Fruit fly (Drosophila melanogaster) whole organism, prepupa: ENCODE data around the gene shf.

Experiments used
- Blimp-1 ChIP-seq: fragments of 200-800 bp; sonication (Bioruptor generic); optimal IDR thresholded peaks from 3 replicates; lab custom pipeline; 2017; ENCODE audit warnings: missing biosample characterization, missing genetic modification characterization, mild to moderate bottlenecking, moderate library complexity, missing genetic modification reagents
- CG10631 ChIP-seq: fragments of 200-800 bp; sonication (Bioruptor generic); optimal IDR thresholded peaks from 2 replicates; lab custom pipeline; 2016; ENCODE audit warnings: missing biosample characterization, missing genetic modification characterization
- CG10669 ChIP-seq: fragments of 200-800 bp; sonication (Bioruptor generic); optimal IDR thresholded peaks from 3 replicates; lab custom pipeline; 2018; ENCODE audit warnings: missing biosample characterization, mild to moderate bottlenecking, missing genetic modification characterization, moderate library complexity
- CG11762 ChIP-seq: fragments of 200-800 bp; sonication (Bioruptor generic); optimal IDR thresholded peaks from 3 replicates; lab custom pipeline; 2016; ENCODE audit warnings: missing biosample characterization, missing genetic modification characterization; ENCODE audit not compliant: insufficient read depth
- CG1621 ChIP-seq: fragments of 200-800 bp; sonication (Bioruptor generic); optimal IDR thresholded peaks from 3 replicates; lab custom pipeline; 2018; ENCODE audit warnings: missing biosample characterization, mild to moderate bottlenecking, missing genetic modification characterization
- CG16779 ChIP-seq: fragments of 200-800 bp; sonication (Bioruptor generic); optimal IDR thresholded peaks from 3 replicates; lab custom pipeline; 2017; ENCODE audit warnings: missing biosample characterization, mild to moderate bottlenecking, missing genetic modification characterization
- CG3032 ChIP-seq: fragments of 200-800 bp; optimal IDR thresholded peaks from 2 replicates; lab custom pipeline; 2019; ENCODE audit warnings: missing biosample characterization, mild to moderate bottlenecking, missing genetic modification characterization, moderate library complexity
- CG31627 ChIP-seq: fragments of 200-800 bp; sonication (Bioruptor generic); optimal IDR thresholded peaks from 3 replicates; lab custom pipeline; 2016; ENCODE audit warnings: missing biosample characterization, missing genetic modification characterization
- CG32006 ChIP-seq: fragments of 200-800 bp; sonication (Bioruptor generic); optimal IDR thresholded peaks from 3 replicates; lab custom pipeline; 2017; ENCODE audit warnings: missing biosample characterization, mild to moderate bottlenecking, missing genetic modification characterization
- CG34406 ChIP-seq: fragments of 200-800 bp; sonication (Bioruptor generic); optimal IDR thresholded peaks from 3 replicates; lab custom pipeline; 2016; ENCODE audit warnings: missing biosample characterization, missing genetic modification characterization
- CG3919 ChIP-seq: fragments of 200-800 bp; sonication (Bioruptor generic); optimal IDR thresholded peaks from 3 replicates; lab custom pipeline; 2016; ENCODE audit warnings: missing biosample characterization, missing genetic modification characterization
- CG4318 ChIP-seq: fragments of 200-800 bp; sonication (Bioruptor generic); optimal IDR thresholded peaks from 3 replicates; lab custom pipeline; 2017; ENCODE audit warnings: missing biosample characterization, mild to moderate bottlenecking, missing genetic modification characterization
- CG6163 ChIP-seq: fragments of 200-800 bp; sonication (Bioruptor generic); IDR thresholded peaks from 3 replicates; pipeline ENCODE4 v1.3.6; 2022; ENCODE audit warnings: missing biosample characterization, missing genetic modification characterization
- CG6792 ChIP-seq: fragments of 200-800 bp; sonication (Bioruptor generic); optimal IDR thresholded peaks from 3 replicates; lab custom pipeline; 2016; ENCODE audit warnings: missing biosample characterization, missing genetic modification characterization
- CG6808 ChIP-seq: fragments of 200-800 bp; sonication (Bioruptor generic); optimal IDR thresholded peaks from 3 replicates; lab custom pipeline; 2017; ENCODE audit warnings: missing biosample characterization, missing genetic modification characterization, mild to moderate bottlenecking, moderate library complexity, missing genetic modification reagents
- CG6854 ChIP-seq: fragments of 200-800 bp; sonication (Bioruptor generic); optimal IDR thresholded peaks from 2 replicates; lab custom pipeline; 2017; ENCODE audit warnings: missing biosample characterization, mild to moderate bottlenecking, missing genetic modification characterization
- CG7368 ChIP-seq: fragments of 200-800 bp; sonication (Bioruptor generic); optimal IDR thresholded peaks from 3 replicates; lab custom pipeline; 2016; ENCODE audit warnings: missing biosample characterization, missing genetic modification characterization
- CG8119 ChIP-seq: fragments of 200-800 bp; sonication (Bioruptor generic); IDR thresholded peaks from 3 replicates; pipeline ENCODE4 v1.3.6; 2022; ENCODE audit warnings: missing biosample characterization, missing genetic modification characterization
- CG8319 ChIP-seq: fragments of 200-800 bp; sonication (Bioruptor generic); optimal IDR thresholded peaks from 3 replicates; lab custom pipeline; 2016; ENCODE audit warnings: missing biosample characterization, missing genetic modification characterization
- CG8632 ChIP-seq: fragments of 200-800 bp; sonication (Bioruptor generic); optimal IDR thresholded peaks from 3 replicates; lab custom pipeline; 2016; ENCODE audit warnings: missing biosample characterization, missing genetic modification characterization
- CG9139 ChIP-seq: fragments of 200-800 bp; sonication (Bioruptor generic); optimal IDR thresholded peaks from 3 replicates; lab custom pipeline; 2017; ENCODE audit warnings: missing biosample characterization, mild to moderate bottlenecking, missing genetic modification characterization
- Ets21C ChIP-seq: fragments of 200-800 bp; sonication (Bioruptor generic); optimal IDR thresholded peaks from 3 replicates; lab custom pipeline; 2016; ENCODE audit warnings: missing biosample characterization, missing genetic modification characterization
- Ets96B ChIP-seq: fragments of 200-800 bp; optimal IDR thresholded peaks from 2 replicates; lab custom pipeline; 2019; ENCODE audit warnings: missing biosample characterization, mild to moderate bottlenecking, missing genetic modification characterization, moderate library complexity
- Gug ChIP-seq: fragments of 200-800 bp; sonication (Bioruptor generic); IDR thresholded peaks from 2 replicates; pipeline ENCODE4 v1.3.6; 2022; ENCODE audit warnings: missing biosample characterization, missing genetic modification characterization
- Hr38 ChIP-seq: sonication (Bioruptor generic); optimal IDR thresholded peaks from 2 replicates; lab custom pipeline; 2016; ENCODE audit warnings: missing biosample characterization, missing genetic modification characterization
- Hr39 ChIP-seq: fragments of 200-800 bp; sonication (Bioruptor generic); optimal IDR thresholded peaks from 2 replicates; lab custom pipeline; 2016; ENCODE audit warnings: missing biosample characterization, missing genetic modification characterization
- Hr4 ChIP-seq: fragments of 200-800 bp; sonication (Bioruptor generic); optimal IDR thresholded peaks from 3 replicates; lab custom pipeline; 2016; ENCODE audit warnings: missing biosample characterization, missing genetic modification characterization
- Lpt ChIP-seq: fragments of 200-800 bp; sonication (Bioruptor generic); optimal IDR thresholded peaks from 3 replicates; lab custom pipeline; 2016; ENCODE audit warnings: missing biosample characterization, missing genetic modification characterization
- Met ChIP-seq: fragments of 200-800 bp; sonication (Bioruptor generic); optimal IDR thresholded peaks from 3 replicates; lab custom pipeline; 2016; ENCODE audit warnings: missing biosample characterization, missing genetic modification characterization
- OdsH ChIP-seq: fragments of 200-800 bp; sonication (Bioruptor generic); optimal IDR thresholded peaks from 3 replicates; lab custom pipeline; 2016; ENCODE audit warnings: missing biosample characterization, missing genetic modification characterization
- Smox ChIP-seq: fragments of 200-800 bp; sonication (Bioruptor generic); optimal IDR thresholded peaks from 3 replicates; lab custom pipeline; 2016; ENCODE audit warnings: missing biosample characterization, missing genetic modification characterization
- Sox102F ChIP-seq: fragments of 200-800 bp; sonication (Bioruptor generic); optimal IDR thresholded peaks from 2 replicates; lab custom pipeline; 2016; ENCODE audit warnings: missing biosample characterization, mild to moderate bottlenecking, missing genetic modification characterization
- Sox14 ChIP-seq: fragments of 200-800 bp; sonication (Bioruptor generic); optimal IDR thresholded peaks from 3 replicates; lab custom pipeline; 2016; ENCODE audit warnings: missing biosample characterization, missing genetic modification characterization
- achi ChIP-seq: fragments of 200-800 bp; sonication (Bioruptor generic); optimal IDR thresholded peaks from 3 replicates; lab custom pipeline; 2016; ENCODE audit warnings: missing biosample characterization, missing genetic modification characterization
- acj6 ChIP-seq: fragments of 200-800 bp; sonication (Bioruptor generic); optimal IDR thresholded peaks from 3 replicates; lab custom pipeline; 2016; ENCODE audit warnings: missing biosample characterization, missing genetic modification characterization
- cyc ChIP-seq: fragments of 200-800 bp; sonication (Bioruptor generic); optimal IDR thresholded peaks from 3 replicates; lab custom pipeline; 2016; ENCODE audit warnings: missing biosample characterization, missing genetic modification characterization
- dac ChIP-seq: fragments of 200-800 bp; sonication (Bioruptor generic); optimal IDR thresholded peaks from 2 replicates; lab custom pipeline; 2017; ENCODE audit warnings: missing biosample characterization, mild to moderate bottlenecking, missing genetic modification characterization
- eg ChIP-seq: fragments of 200-800 bp; sonication (Bioruptor generic); IDR thresholded peaks from 3 replicates; pipeline ENCODE4 v1.3.6; 2022; ENCODE audit warnings: missing biosample characterization, missing genetic modification characterization
- esn ChIP-seq: fragments of 200-800 bp; sonication (Bioruptor generic); optimal IDR thresholded peaks from 2 replicates; lab custom pipeline; 2016; ENCODE audit warnings: missing biosample characterization, mild to moderate bottlenecking, missing genetic modification characterization, moderate library complexity
- fd85E ChIP-seq: fragments of 200-800 bp; sonication (Bioruptor generic); optimal IDR thresholded peaks from 3 replicates; lab custom pipeline; 2016; ENCODE audit warnings: missing biosample characterization, missing genetic modification characterization
- fkh ChIP-seq: fragments of 200-800 bp; sonication (Bioruptor generic); optimal IDR thresholded peaks from 3 replicates; lab custom pipeline; 2017; ENCODE audit warnings: missing biosample characterization, mild to moderate bottlenecking, missing genetic modification characterization, moderate library complexity
- lz ChIP-seq: fragments of 200-800 bp; sonication (Bioruptor generic); optimal IDR thresholded peaks from 3 replicates; lab custom pipeline; 2016; ENCODE audit warnings: missing biosample characterization, missing genetic modification characterization
- net ChIP-seq: fragments of 200-800 bp; sonication (Bioruptor generic); optimal IDR thresholded peaks from 3 replicates; lab custom pipeline; 2016; ENCODE audit warnings: missing biosample characterization, missing genetic modification characterization
- pdm3 ChIP-seq: fragments of 200-800 bp; sonication (Bioruptor generic); optimal IDR thresholded peaks from 3 replicates; lab custom pipeline; 2016; ENCODE audit warnings: missing biosample characterization, missing genetic modification characterization
- salr ChIP-seq, 2 experiments: fragments of 200-800 bp; sonication (Bioruptor generic); optimal IDR thresholded peaks; 3 replicates each; lab custom pipeline; 2016 to 2018; ENCODE audit warnings: missing biosample characterization in 2 of 2, missing genetic modification characterization in 2 of 2, mild to moderate bottlenecking in 1 of 2
- spab ChIP-seq: fragments of 200-800 bp; sonication (Bioruptor generic); optimal IDR thresholded peaks from 2 replicates; lab custom pipeline; 2017; ENCODE audit warnings: missing biosample characterization, mild to moderate bottlenecking, missing genetic modification characterization, missing genetic modification reagents
- ss ChIP-seq, 2 experiments: fragments of 200-800 bp; sonication (Bioruptor generic); optimal IDR thresholded peaks; 2 replicates in 1 of 2; 3 replicates in 1 of 2; lab custom pipeline; 2017 to 2018; ENCODE audit warnings: mild to moderate bottlenecking in 2 of 2, missing biosample characterization in 2 of 2, missing genetic modification characterization in 2 of 2, moderate library complexity in 1 of 2
- svp ChIP-seq: fragments of 200-800 bp; sonication (Bioruptor generic); peaks from one replicate; lab custom pipeline; 2016; ENCODE audit warnings: missing biosample characterization, missing genetic modification characterization
- topi ChIP-seq: fragments of 200-800 bp; sonication (Bioruptor generic); optimal IDR thresholded peaks from 3 replicates; lab custom pipeline; 2016; ENCODE audit warnings: missing biosample characterization, missing genetic modification characterization
- vri ChIP-seq: fragments of 200-800 bp; sonication (Bioruptor generic); optimal IDR thresholded peaks from 3 replicates; lab custom pipeline; 2016; ENCODE audit warnings: missing biosample characterization, mild to moderate bottlenecking, missing genetic modification characterization

shf gene

dm6 chrX:6746221-6746620 is 33.2 kb downstream of the shf start:
- peak; percentile 1 for TF ChIP-seq CG10631 (GFP tag; lab: Kevin White, UChicago)
- TF ChIP-seq Lpt (GFP tag; lab: Kevin White, UChicago) = no peak
- peak; percentile 13 for TF ChIP-seq CG31627 (GFP tag; lab: Kevin White, UChicago)
- no peak for TF ChIP-seq fkh (GFP tag; lab: Kevin White, UChicago)
- TF ChIP-seq CG6792 = peak; percentile 12
- TF ChIP-seq Smox (GFP tag; lab: Kevin White, UChicago) = peak; percentile 75
- peak; percentile 29 for TF ChIP-seq CG34406
- no peak for TF ChIP-seq salr (GFP tag; optimal IDR thresholded peaks at IDR 0.05; lab: Kevin White, UChicago)
- TF ChIP-seq Hr39 (GFP tag; lab: Kevin White, UChicago) = peak; percentile 30
- peak; percentile 25 for TF ChIP-seq CG10669 (GFP tag; lab: Kevin White, UChicago)
- no peak for TF ChIP-seq CG8119
- peak; percentile 1 for TF ChIP-seq CG9139 (GFP tag; lab: Kevin White, UChicago)
- TF ChIP-seq OdsH (GFP tag; lab: Kevin White, UChicago) = peak; percentile 34
- peak; percentile 51 for TF ChIP-seq acj6
- TF ChIP-seq CG8632 (GFP tag; lab: Kevin White, UChicago) = peak; percentile 27
- peak; percentile 11 for TF ChIP-seq CG1621
- peak; percentile 17 for TF ChIP-seq vri
- no peak for TF ChIP-seq lz
- TF ChIP-seq dac = no peak
- TF ChIP-seq Ets21C = no peak
- peak; percentile 36 for TF ChIP-seq Sox102F
- TF ChIP-seq CG6808 (GFP tag; lab: Kevin White, UChicago) = no peak
- TF ChIP-seq Hr38 (GFP tag; lab: Kevin White, UChicago) = no peak
- TF ChIP-seq esn (GFP tag; lab: Kevin White, UChicago) = peak; percentile 61
- TF ChIP-seq CG7368 = peak; percentile 7
- no peak for TF ChIP-seq cyc (GFP tag; lab: Kevin White, UChicago)
- TF ChIP-seq pdm3 (GFP tag; lab: Kevin White, UChicago) = peak; percentile 25
- peak; percentile 20 for TF ChIP-seq Met (GFP tag; lab: Kevin White, UChicago)
- no peak for TF ChIP-seq svp (GFP tag; lab: Kevin White, UChicago)
- no peak for TF ChIP-seq CG3919 (GFP tag; lab: Kevin White, UChicago)
- TF ChIP-seq CG4318 (GFP tag; lab: Kevin White, UChicago) = no peak
- no peak for TF ChIP-seq eg (GFP tag; lab: Robert Waterston, UW)
- TF ChIP-seq achi (GFP tag; lab: Kevin White, UChicago) = peak; percentile 28
- TF ChIP-seq CG3032 = peak; percentile 51
- TF ChIP-seq net (GFP tag; lab: Kevin White, UChicago) = peak; percentile 15
- no peak for TF ChIP-seq Hr4 (GFP tag; lab: Kevin White, UChicago)
- TF ChIP-seq Ets96B = peak; percentile 37
- TF ChIP-seq ss (GFP tag; optimal IDR thresholded peaks at IDR 0.05; lab: Kevin White, UChicago) = no peak
- TF ChIP-seq CG16779 (tag; lab: Kevin White, UChicago) = no peak
- TF ChIP-seq topi (GFP tag; lab: Kevin White, UChicago) = no peak
- TF ChIP-seq Sox14 = no peak

- TF ChIP-seq Hr39 (GFP tag; lab: Kevin White, UChicago) (peak; percentile 18), topi (GFP tag; lab: Kevin White, UChicago) (peak; percentile 46), acj6 (peak; percentile 30), CG6163 (peak; percentile 74), Ets96B (peak; percentile 55), Sox14 (peak; percentile 72), CG7368 (no peak), CG9139 (GFP tag; lab: Kevin White, UChicago) (no peak), CG32006 (peak; percentile 57), salr (GFP tag; optimal IDR thresholded peaks at IDR 0.05; lab: Kevin White, UChicago) (peak in 1 of 2 experiments; percentile 35), CG6854 (GFP tag; lab: Kevin White, UChicago) (no peak), CG4318 (GFP tag; lab: Kevin White, UChicago) (peak; percentile 18), net (GFP tag; lab: Kevin White, UChicago) (peak; percentile 2), CG11762 (GFP tag; lab: Kevin White, UChicago) (no peak), Hr38 (GFP tag; lab: Kevin White, UChicago) (no peak), CG8319 (GFP tag; lab: Kevin White, UChicago) (no peak), Gug (peak; percentile 64), lz (peak; percentile 31), fd85E (GFP tag; lab: Kevin White, UChicago) (no peak), cyc (GFP tag; lab: Kevin White, UChicago) (peak; percentile 37), CG10631 (GFP tag; lab: Kevin White, UChicago) (peak; percentile 61), OdsH (GFP tag; lab: Kevin White, UChicago) (peak; percentile 39), Blimp-1 (no peak), CG3919 (GFP tag; lab: Kevin White, UChicago) (peak; percentile 55), eg (GFP tag; lab: Robert Waterston, UW) (peak; percentile 71), spab (GFP tag; lab: Kevin White, UChicago) (peak; percentile 31), CG1621 (peak; percentile 7)
Measured at dm6 chrX:6745547-6745946, 33.9 kb downstream of the shf start.
